Fruit fly (Drosophila melanogaster) whole organism, embryonic: Measurements from ENCODE around the gene slow.

ENCODE experiments used
- ATbp ChIP-seq: fragments of 200-800 bp; sonication (Bioruptor generic); optimal IDR thresholded peaks from 2 replicates; lab custom pipeline; 2017; ENCODE audit warnings: missing biosample characterization, mild to moderate bottlenecking, missing genetic modification characterization, missing genetic modification reagents
- Antp ChIP-seq: fragments of 200-800 bp; sonication (Bioruptor generic); optimal IDR thresholded peaks from 3 replicates; lab custom pipeline; 2016; ENCODE audit warnings: missing biosample characterization, missing genetic modification characterization
- Blimp-1 ChIP-seq: fragments of 200-800 bp; sonication (Bioruptor generic); optimal IDR thresholded peaks from 3 replicates; lab custom pipeline; 2018; ENCODE audit warnings: missing biosample characterization, missing genetic modification characterization, mild to moderate bottlenecking, moderate library complexity, missing genetic modification reagents
- CG11456 ChIP-seq: fragments of 200-800 bp; sonication (Bioruptor generic); IDR thresholded peaks from 3 replicates; pipeline ENCODE4 v1.3.6; 2022; ENCODE audit warnings: missing biosample characterization, missing genetic modification characterization
- CG12104 ChIP-seq: fragments of 200-800 bp; sonication (Bioruptor generic); optimal IDR thresholded peaks from 3 replicates; lab custom pipeline; 2016; ENCODE audit warnings: missing biosample characterization, missing genetic modification characterization
- CG12659 ChIP-seq: fragments of 200-800 bp; sonication (Bioruptor generic); optimal IDR thresholded peaks from 3 replicates; lab custom pipeline; 2017; ENCODE audit warnings: mild to moderate bottlenecking, missing biosample characterization, missing genetic modification reagents, missing genetic modification characterization
- CG15601 ChIP-seq: fragments of 200-800 bp; sonication (Bioruptor generic); optimal IDR thresholded peaks from 3 replicates; lab custom pipeline; 2019; ENCODE audit warnings: missing biosample characterization, mild to moderate bottlenecking, missing genetic modification characterization, moderate library complexity
- CG17186 ChIP-seq: fragments of 200-800 bp; sonication (Bioruptor generic); optimal IDR thresholded peaks from 3 replicates; lab custom pipeline; 2017; ENCODE audit warnings: missing biosample characterization, missing genetic modification reagents, missing genetic modification characterization
- CG18476 ChIP-seq: fragments of 200-800 bp; sonication (Bioruptor generic); optimal IDR thresholded peaks from 2 replicates; lab custom pipeline; 2016; ENCODE audit warnings: missing biosample characterization, mild to moderate bottlenecking, missing genetic modification characterization
- CG18619 ChIP-seq: fragments of 200-800 bp; sonication (Bioruptor generic); optimal IDR thresholded peaks from 3 replicates; lab custom pipeline; 2017; ENCODE audit warnings: missing biosample characterization, mild to moderate bottlenecking, missing genetic modification characterization
- CG2199 ChIP-seq: fragments of 200-800 bp; sonication (Bioruptor generic); IDR thresholded peaks from 3 replicates; pipeline ENCODE4 v1.3.6; 2022; ENCODE audit warnings: missing biosample characterization, missing genetic modification characterization
- CG3281 ChIP-seq: fragments of 200-800 bp; sonication (Bioruptor generic); optimal IDR thresholded peaks from 3 replicates; lab custom pipeline; 2017; ENCODE audit warnings: missing biosample characterization, mild to moderate bottlenecking, missing genetic modification characterization
- CG34224 ChIP-seq: fragments of 200-800 bp; sonication (Bioruptor generic); IDR thresholded peaks from 3 replicates; pipeline ENCODE4 v1.3.6; 2022; ENCODE audit warnings: missing biosample characterization, missing genetic modification characterization; ENCODE audit not compliant: partially characterized antibody
- CG3838 ChIP-seq: fragments of 200-800 bp; sonication (Bioruptor generic); optimal IDR thresholded peaks from 3 replicates; lab custom pipeline; 2016; ENCODE audit warnings: missing biosample characterization, missing genetic modification characterization
- CG3847 ChIP-seq: fragments of 200-800 bp; sonication (Bioruptor generic); IDR thresholded peaks from 2 replicates; pipeline ENCODE4 v1.3.6; 2022; ENCODE audit warnings: missing biosample characterization, missing genetic modification characterization
- CG4328 ChIP-seq: fragments of 200-800 bp; sonication (Bioruptor generic); optimal IDR thresholded peaks from 3 replicates; lab custom pipeline; 2017; ENCODE audit warnings: missing biosample characterization, missing genetic modification reagents, missing genetic modification characterization
- CG8478 ChIP-seq: fragments of >200 bp; optimal IDR thresholded peaks from 2 replicates; lab custom pipeline; 2018
- CG8924 ChIP-seq: fragments of 200-800 bp; optimal IDR thresholded peaks from 3 replicates; lab custom pipeline; 2019; ENCODE audit warnings: missing biosample characterization, mild to moderate bottlenecking, missing genetic modification characterization, moderate library complexity
- CG8944 ChIP-seq: fragments of 200-800 bp; sonication (Bioruptor generic); optimal IDR thresholded peaks from 3 replicates; lab custom pipeline; 2016; ENCODE audit warnings: missing biosample characterization, missing genetic modification characterization
- CTCF ChIP-seq: fragments of 200-800 bp; sonication (Bioruptor generic); optimal IDR thresholded peaks from 2 replicates; lab custom pipeline; 2017; ENCODE audit warnings: missing biosample characterization, mild to moderate bottlenecking, missing genetic modification characterization, moderate library complexity
- Dp ChIP-seq: fragments of 200-800 bp; sonication (Bioruptor generic); optimal IDR thresholded peaks from 2 replicates; lab custom pipeline; 2018; ENCODE audit warnings: missing biosample characterization, mild to moderate bottlenecking, missing genetic modification characterization, moderate library complexity
- Fer1 ChIP-seq: fragments of 200-800 bp; sonication (Bioruptor generic); optimal IDR thresholded peaks from 2 replicates; lab custom pipeline; 2017; ENCODE audit warnings: missing biosample characterization, mild to moderate bottlenecking, missing genetic modification characterization
- HLH54F ChIP-seq: fragments of 200-800 bp; sonication (Bioruptor generic); optimal IDR thresholded peaks from 3 replicates; lab custom pipeline; 2016; ENCODE audit warnings: missing biosample characterization, missing genetic modification characterization
- Hr3 ChIP-seq: fragments of 200-800 bp; sonication (Bioruptor generic); optimal IDR thresholded peaks from 3 replicates; lab custom pipeline; 2016; ENCODE audit warnings: missing biosample characterization, missing genetic modification characterization
- Kr ChIP-seq: fragments of 200-800 bp; sonication (Bioruptor generic); optimal IDR thresholded peaks from 2 replicates; lab custom pipeline; 2017; ENCODE audit warnings: missing biosample characterization, mild to moderate bottlenecking, missing genetic modification characterization
- Mad ChIP-seq: fragments of 200-800 bp; sonication (Bioruptor generic); optimal IDR thresholded peaks from 2 replicates; lab custom pipeline; 2016; ENCODE audit warnings: missing biosample characterization, missing genetic modification characterization
- Med ChIP-seq: fragments of 200-800 bp; sonication (Bioruptor generic); peaks from one replicate; lab custom pipeline; 2016; ENCODE audit warnings: missing biosample characterization, missing genetic modification characterization, mild to moderate bottlenecking, inconsistent platforms, moderate library complexity
- Meics ChIP-seq: fragments of 200-800 bp; sonication (Bioruptor generic); optimal IDR thresholded peaks from 2 replicates; lab custom pipeline; 2017; ENCODE audit warnings: missing biosample characterization, mild to moderate bottlenecking, missing genetic modification characterization
- Mes4 ChIP-seq: fragments of 200-800 bp; sonication (Bioruptor generic); optimal IDR thresholded peaks from 2 replicates; lab custom pipeline; 2016; ENCODE audit warnings: missing biosample characterization, missing genetic modification characterization
- Ssrp ChIP-seq: fragments of 200-800 bp; sonication (Bioruptor generic); optimal IDR thresholded peaks from 2 replicates; lab custom pipeline; 2018; ENCODE audit warnings: missing biosample characterization, mild to moderate bottlenecking, missing genetic modification characterization, moderate library complexity
- Taf1 ChIP-seq: fragments of 200-800 bp; sonication (Bioruptor generic); IDR thresholded peaks from 2 replicates; pipeline ENCODE4 v1.3.6; 2022; ENCODE audit warnings: missing biosample characterization, missing genetic modification characterization
- abd-A ChIP-seq: fragments of 200-800 bp; sonication (Bioruptor generic); optimal IDR thresholded peaks from 3 replicates; lab custom pipeline; 2019; ENCODE audit warnings: missing biosample characterization, mild to moderate bottlenecking, missing genetic modification characterization, moderate library complexity
- ara ChIP-seq: fragments of 200-800 bp; sonication (Bioruptor generic); IDR thresholded peaks from 2 replicates; pipeline ENCODE4 v1.3.6; 2022; ENCODE audit warnings: missing biosample characterization, missing genetic modification characterization
- dan ChIP-seq: fragments of 200-800 bp; sonication (Bioruptor generic); IDR thresholded peaks from 2 replicates; pipeline ENCODE4 v1.3.6; 2022; ENCODE audit warnings: missing biosample characterization, missing genetic modification characterization
- fd96Cb ChIP-seq: fragments of 200-800 bp; sonication (Bioruptor generic); optimal IDR thresholded peaks from 2 replicates; lab custom pipeline; 2018; ENCODE audit warnings: missing biosample characterization, mild to moderate bottlenecking, missing genetic modification characterization, moderate library complexity
- gem ChIP-seq: fragments of 200-800 bp; sonication (Bioruptor generic); optimal IDR thresholded peaks from 2 replicates; lab custom pipeline; 2019; ENCODE audit warnings: missing biosample characterization, mild to moderate bottlenecking, missing genetic modification characterization, moderate library complexity
- ham ChIP-seq: fragments of 200-800 bp; sonication (Bioruptor generic); IDR thresholded peaks from 2 replicates; pipeline ENCODE4 v1.3.6; 2022; ENCODE audit warnings: missing biosample characterization, missing genetic modification characterization
- inv ChIP-seq: fragments of 200-800 bp; sonication (Bioruptor generic); IDR thresholded peaks from 2 replicates; pipeline ENCODE4 v1.3.6; 2022; ENCODE audit warnings: missing biosample characterization, missing genetic modification characterization; ENCODE audit not compliant: partially characterized antibody
- jing ChIP-seq: fragments of 200-800 bp; sonication (Bioruptor generic); optimal IDR thresholded peaks from 2 replicates; lab custom pipeline; 2018; ENCODE audit warnings: missing biosample characterization, mild to moderate bottlenecking, missing genetic modification characterization
- jumu ChIP-seq: fragments of 200-800 bp; sonication (Bioruptor generic); optimal IDR thresholded peaks from 3 replicates; lab custom pipeline; 2016; ENCODE audit warnings: missing biosample characterization, missing genetic modification characterization
- klu ChIP-seq: fragments of 200-800 bp; sonication (Bioruptor generic); IDR thresholded peaks from 2 replicates; pipeline ENCODE4 v1.3.6; 2022; ENCODE audit warnings: missing biosample characterization, missing genetic modification characterization
- knrl ChIP-seq: fragments of 200-800 bp; sonication (Bioruptor generic); IDR thresholded peaks from 3 replicates; pipeline ENCODE4 v1.3.6; 2022; ENCODE audit warnings: missing biosample characterization, missing genetic modification characterization; ENCODE audit not compliant: partially characterized antibody
- mld ChIP-seq: fragments of 200-800 bp; sonication (Bioruptor generic); IDR thresholded peaks from 3 replicates; pipeline ENCODE4 v1.3.6; 2022; ENCODE audit warnings: missing biosample characterization, missing genetic modification characterization; ENCODE audit not compliant: partially characterized antibody
- nmo ChIP-seq: fragments of 200-800 bp; sonication (Bioruptor generic); optimal IDR thresholded peaks from 2 replicates; lab custom pipeline; 2018; ENCODE audit warnings: missing biosample characterization, mild to moderate bottlenecking, missing genetic modification characterization, moderate library complexity
- pan ChIP-seq, 4 experiments: fragments of >200 bp in 3 of 4; fragments of 200-800 bp in 1 of 4; sonication (Bioruptor generic) in 1 of 4; optimal IDR thresholded peaks in 3 of 4; IDR thresholded peaks in 1 of 4; 2 replicates each; pipeline versions ENCODE4 v1.3.6 to Lab custom; 2017 to 2022; ENCODE audit warnings: missing biosample characterization in 2 of 4, missing genetic modification characterization in 2 of 4, mixed read lengths in 1 of 4
- pros ChIP-seq: fragments of 200-800 bp; sonication (Bioruptor generic); optimal IDR thresholded peaks from 3 replicates; lab custom pipeline; 2019; ENCODE audit warnings: missing biosample characterization, mild to moderate bottlenecking, missing genetic modification characterization, moderate library complexity
- scrt ChIP-seq: fragments of 200-800 bp; sonication (Bioruptor generic); optimal IDR thresholded peaks from 2 replicates; lab custom pipeline; 2018; ENCODE audit warnings: missing biosample characterization, mild to moderate bottlenecking, missing genetic modification characterization, moderate library complexity
- sens ChIP-seq: fragments of 200-800 bp; sonication (Bioruptor generic); peaks from one replicate; lab custom pipeline; 2016; ENCODE audit warnings: missing biosample characterization, missing genetic modification characterization
- unpg ChIP-seq: fragments of 200-800 bp; sonication (Bioruptor generic); optimal IDR thresholded peaks from 3 replicates; lab custom pipeline; 2018; ENCODE audit warnings: missing biosample characterization, mild to moderate bottlenecking, missing genetic modification characterization, moderate library complexity
- z ChIP-seq: fragments of 200-800 bp; sonication (Bioruptor generic); IDR thresholded peaks from 3 replicates; pipeline ENCODE4 v1.3.6; 2022; ENCODE audit warnings: missing biosample characterization, missing genetic modification characterization
- zfh1 ChIP-seq: fragments of 200-800 bp; sonication (Bioruptor generic); IDR thresholded peaks from 3 replicates; pipeline ENCODE4 v1.3.6; 2022; ENCODE audit warnings: missing biosample characterization, missing genetic modification characterization

Gene slow

DNA sequence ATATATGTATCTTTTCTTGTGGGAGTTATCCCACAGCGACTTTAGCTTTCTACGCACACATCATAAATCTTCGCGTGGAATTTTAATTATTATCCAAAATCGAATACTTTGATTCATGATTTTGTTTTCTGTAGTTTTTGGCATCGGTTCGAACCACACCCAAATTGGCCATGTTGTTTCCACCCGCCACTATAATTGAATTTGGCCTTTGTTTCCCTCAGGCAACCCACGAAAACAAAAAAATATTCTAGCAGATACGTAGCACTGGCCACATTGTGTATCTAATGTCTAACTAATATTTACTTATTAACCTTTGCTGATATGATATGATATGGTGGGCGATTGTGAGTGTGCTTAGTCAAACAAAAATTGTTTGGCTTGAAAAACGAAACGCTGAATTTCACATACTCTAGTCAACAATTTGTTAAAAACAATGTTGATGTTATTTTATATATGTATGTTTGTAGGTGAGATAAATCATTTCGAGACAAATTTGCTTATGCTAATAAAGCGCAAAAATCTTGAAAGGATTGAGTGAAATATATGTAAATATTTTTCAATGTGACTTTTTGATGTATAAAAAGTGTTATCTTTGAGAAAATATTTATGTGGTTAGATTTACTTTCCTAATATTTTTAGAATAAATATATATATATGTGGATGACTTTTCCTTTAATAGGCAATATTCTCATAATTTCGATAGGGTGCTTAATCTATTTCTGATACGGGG is 29.2 kb upstream of the slow start (continued):
- TF ChIP-seq jing (no peak), jumu (GFP tag; lab: Kevin White, UChicago) (no peak), klu (GFP tag; lab: Robert Waterston, UW) (no peak), Antp (GFP tag; lab: Kevin White, UChicago) (no peak), dan (GFP tag; lab: Robert Waterston, UW) (no peak), ara (GFP tag; lab: Robert Waterston, UW) (no peak), inv (GFP tag; lab: Robert Waterston, UW) (no peak), Med (GFP tag; lab: Kevin White, UChicago) (peak; percentile 28), nmo (GFP tag; lab: Kevin White, UChicago) (peak; percentile 55), CG15601 (tag; lab: Kevin White, UChicago) (peak; percentile 42), Kr (no peak), CG18619 (peak; percentile 15), Meics (GFP tag; lab: Kevin White, UChicago) (peak; percentile 47), Fer1 (GFP tag; lab: Kevin White, UChicago) (no peak), CG18476 (GFP tag; lab: Kevin White, UChicago) (peak; percentile 14), pan (optimal IDR thresholded peaks at IDR 0.05; lab: Kevin White, UChicago) (no peak), pan (GFP tag; optimal IDR thresholded peaks at IDR 0.05 in 1 of 2, IDR thresholded peaks at IDR 0.05 in 1 of 2) (no peak), gem (tag; lab: Kevin White, UChicago) (peak; percentile 60), ham (GFP tag; lab: Robert Waterston, UW) (no peak), Hr3 (GFP tag; lab: Kevin White, UChicago) (peak; percentile 28), CG8478 (lab: Kevin White, UChicago) (no peak), CG3281 (GFP tag; lab: Kevin White, UChicago) (peak; percentile 53), mld (GFP tag; lab: Robert Waterston, UW) (no peak), sens (GFP tag; lab: Kevin White, UChicago) (peak; percentile 80), CG4328 (no peak), zfh1 (GFP tag; lab: Robert Waterston, UW) (no peak), scrt (no peak), ATbp (GFP tag; lab: Kevin White, UChicago) (peak; percentile 7), Blimp-1 (GFP tag; lab: Kevin White, UChicago) (peak; percentile 41), CG12659 (peak; percentile 51), Mes4 (GFP tag; lab: Kevin White, UChicago) (no peak), CG8944 (no peak), fd96Cb (tag; lab: Kevin White, UChicago) (peak; percentile 13), CG8924 (tag; lab: Kevin White, UChicago) (peak; percentile 49), CG12104 (GFP tag; lab: Kevin White, UChicago) (no peak), unpg (peak; percentile 26)

DNA sequence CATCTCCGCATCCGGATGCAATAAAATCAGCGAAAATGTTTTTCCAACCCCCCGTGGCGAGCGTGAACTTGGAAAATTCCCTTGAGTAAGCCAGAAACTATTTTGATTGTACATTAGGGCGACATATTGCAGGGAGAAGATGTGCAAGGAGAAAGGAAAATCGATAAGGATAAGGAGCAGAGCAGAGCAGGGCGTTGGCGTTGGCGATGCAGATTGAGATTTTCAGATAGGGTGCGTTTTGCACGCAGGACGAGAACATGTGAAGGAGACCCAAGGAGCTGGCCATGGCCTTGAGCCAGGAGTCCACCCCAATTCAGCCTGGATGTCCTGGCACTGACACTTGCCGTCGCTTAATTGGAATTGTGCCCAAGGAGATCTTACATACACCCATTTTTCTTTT is 27.3 kb upstream of the slow start:
- TF ChIP-seq pros (peak; percentile 95), Taf1 (GFP tag; lab: Robert Waterston, UW) (no peak), CG34224 (GFP tag; lab: Robert Waterston, UW) (no peak), z (GFP tag; lab: Robert Waterston, UW) (no peak), CG17186 (GFP tag; lab: Kevin White, UChicago) (no peak), Mad (GFP tag; lab: Kevin White, UChicago) (no peak), abd-A (tag; lab: Kevin White, UChicago) (no peak), CG3847 (GFP tag; lab: Robert Waterston, UW) (no peak), knrl (GFP tag; lab: Robert Waterston, UW) (no peak), CTCF (no peak), fd96Cb (tag; lab: Kevin White, UChicago) (no peak), Ssrp (tag; lab: Kevin White, UChicago) (no peak), CG11456 (GFP tag; lab: Robert Waterston, UW) (0 out of 3 replicates have a peak, but pooled peaks have one; percentile 53), CG2199 (GFP tag; lab: Robert Waterston, UW) (no peak), Dp (GFP tag; lab: Kevin White, UChicago) (no peak), HLH54F (no peak), CG3838 (GFP tag; lab: Kevin White, UChicago) (no peak)
